Worm (Caenorhabditis elegans) whole organism, young adult: ENCODE results near the gene srt-24.
A peak's percentile ranks its signal among the peaks of the same experiment; 100 is the strongest.

Source experiments
- B0035.1 ChIP-seq: sonication (generic microtip); optimal IDR thresholded peaks from 2 replicates; lab custom pipeline; 2016; ENCODE audit warnings: missing genetic modification characterization, mild to moderate bottlenecking, missing compliant biosample characterization, missing genotype, missing genetic modification reagents
- F10E7.11 ChIP-seq: sonication (generic microtip); optimal IDR thresholded peaks from 2 replicates; lab custom pipeline; 2017; ENCODE audit warnings: mild to moderate bottlenecking, missing genetic modification characterization, moderate library complexity, missing compliant biosample characterization
- F22D6.2 ChIP-seq: sonication (generic microtip); optimal IDR thresholded peaks from 2 replicates; lab custom pipeline; 2016; ENCODE audit warnings: mild to moderate bottlenecking, missing genetic modification characterization, missing compliant biosample characterization
- F37B4.10 ChIP-seq: fragments of 200-800 bp; sonication (Bioruptor generic); IDR thresholded peaks from 2 replicates; pipeline ENCODE4 v1.3.6; 2022; ENCODE audit warnings: missing genetic modification characterization, missing compliant biosample characterization
- F52B5.7 ChIP-seq: sonication (generic microtip); optimal IDR thresholded peaks from 2 replicates; lab custom pipeline; 2016; ENCODE audit warnings: mild to moderate bottlenecking, missing genetic modification characterization, missing compliant biosample characterization
- K12H6.12 ChIP-seq: fragments of 200-800 bp; sonication (Bioruptor generic); optimal IDR thresholded peaks from 2 replicates; lab custom pipeline; 2018; ENCODE audit warnings: mild to moderate bottlenecking, missing genetic modification characterization, missing compliant biosample characterization
- T26A5.8 ChIP-seq: sonication (generic microtip); optimal IDR thresholded peaks from 2 replicates; lab custom pipeline; 2016; ENCODE audit warnings: missing genetic modification characterization, missing compliant biosample characterization
- Y53F4B.3 ChIP-seq: fragments of 200-800 bp; sonication (Bioruptor generic); IDR thresholded peaks from 2 replicates; pipeline ENCODE4 v1.3.6; 2022; ENCODE audit warnings: missing genetic modification reagents, missing genetic modification characterization, missing compliant biosample characterization
- Y56A3A.18 ChIP-seq: fragments of 200-800 bp; sonication (Bioruptor generic); IDR thresholded peaks from 2 replicates; pipeline ENCODE4 v1.3.6; 2022; ENCODE audit warnings: missing genetic modification reagents, missing genetic modification characterization, missing compliant biosample characterization
- ZK185.1 ChIP-seq: sonication (generic microtip); optimal IDR thresholded peaks from 2 replicates; lab custom pipeline; 2016; ENCODE audit warnings: mild to moderate bottlenecking, missing genetic modification characterization, missing compliant biosample characterization; ENCODE audit not compliant: poor library complexity, severe bottlenecking
- aptf-3 ChIP-seq: fragments of 200-800 bp; sonication (Bioruptor generic); IDR thresholded peaks from 2 replicates; pipeline ENCODE4 v1.3.6; 2022; ENCODE audit warnings: missing genetic modification characterization, missing compliant biosample characterization
- bed-1 ChIP-seq: fragments of 200-800 bp; sonication (Bioruptor generic); IDR thresholded peaks from 2 replicates; pipeline ENCODE4 v1.3.6; 2022; ENCODE audit warnings: missing genetic modification reagents, missing genetic modification characterization, missing compliant biosample characterization
- bed-2 ChIP-seq: fragments of 200-800 bp; sonication (Bioruptor generic); IDR thresholded peaks from 2 replicates; pipeline ENCODE4 v1.3.6; 2022; ENCODE audit warnings: missing genetic modification reagents, missing genetic modification characterization, missing compliant biosample characterization
- ceh-100 ChIP-seq: fragments of 200-800 bp; sonication (Bioruptor generic); IDR thresholded peaks from 2 replicates; pipeline ENCODE4 v1.3.6; 2022; ENCODE audit warnings: missing genetic modification reagents, missing genetic modification characterization, missing compliant biosample characterization
- ceh-91 ChIP-seq: fragments of 200-800 bp; sonication (Bioruptor generic); IDR thresholded peaks from 2 replicates; pipeline ENCODE4 v1.3.6; 2022; ENCODE audit warnings: missing genetic modification reagents, missing genetic modification characterization, missing compliant biosample characterization
- chd-7 ChIP-seq: sonication (generic microtip); optimal IDR thresholded peaks from 2 replicates; lab custom pipeline; 2016; ENCODE audit warnings: mild to moderate bottlenecking, missing genetic modification characterization, moderate library complexity, missing compliant biosample characterization
- die-1 ChIP-seq: sonication (generic microtip); optimal IDR thresholded peaks from 2 replicates; lab custom pipeline; 2016; ENCODE audit warnings: missing genotype, mild to moderate bottlenecking, missing genetic modification characterization, missing compliant biosample characterization
- dpl-1 ChIP-seq: fragments of 150-350 bp; optimal IDR thresholded peaks from 2 replicates; lab custom pipeline; 2014; ENCODE audit warnings: missing biosample characterization, missing genetic modification reagents, missing genetic modification characterization
- efl-1 ChIP-seq: fragments of 150-350 bp; optimal IDR thresholded peaks from 2 replicates; lab custom pipeline; 2014; ENCODE audit warnings: missing biosample characterization, missing genetic modification reagents, missing genetic modification characterization
- hlh-12 ChIP-seq: sonication (generic microtip); optimal IDR thresholded peaks from 2 replicates; lab custom pipeline; 2016; ENCODE audit warnings: missing genetic modification characterization, missing compliant biosample characterization
- hlh-26 ChIP-seq: fragments of 200-800 bp; sonication (Bioruptor generic); conservative IDR thresholded peaks from 2 replicates; pipeline ENCODE4 v1.3.6; 2022; ENCODE audit warnings: missing genetic modification reagents, missing genetic modification characterization, missing compliant biosample characterization
- hsf-1 ChIP-seq: fragments of 200-800 bp; sonication (Bioruptor generic); IDR thresholded peaks from 2 replicates; pipeline ENCODE4 v1.3.6; 2022; ENCODE audit warnings: missing genetic modification reagents, missing genetic modification characterization, missing compliant biosample characterization
- let-607 ChIP-seq, 2 experiments: fragments of 200-800 bp in 1 of 2; sonication (Bioruptor generic) in 1 of 2; sonication (generic microtip) in 1 of 2; optimal IDR thresholded peaks; 2 replicates each; lab custom pipeline; 2016 to 2018; ENCODE audit warnings: mild to moderate bottlenecking in 2 of 2, missing compliant biosample characterization in 2 of 2, missing genetic modification characterization in 2 of 2, moderate library complexity in 2 of 2, missing genotype in 1 of 2
- lin-26 ChIP-seq: fragments of 200-800 bp; sonication (Bioruptor generic); IDR thresholded peaks from 2 replicates; pipeline ENCODE4 v1.3.6; 2022; ENCODE audit warnings: missing genetic modification reagents, missing genetic modification characterization, missing compliant biosample characterization
- lin-35 ChIP-seq, 3 experiments: fragments of 150-350 bp in 2 of 3; sonication (generic microtip) in 1 of 3; optimal IDR thresholded peaks; 2 replicates each; lab custom pipeline; 2014 to 2018; ENCODE audit warnings: missing biosample characterization in 3 of 3, missing genetic modification characterization in 3 of 3, missing genetic modification reagents in 3 of 3
- lin-40 ChIP-seq: sonication (generic microtip); optimal IDR thresholded peaks from 2 replicates; lab custom pipeline; 2016; ENCODE audit warnings: missing genetic modification characterization, mild to moderate bottlenecking, missing compliant biosample characterization, missing genotype, missing genetic modification reagents
- lsl-1 ChIP-seq: fragments of 200-800 bp; sonication (Bioruptor generic); optimal IDR thresholded peaks from 2 replicates; lab custom pipeline; 2018; ENCODE audit warnings: mild to moderate bottlenecking, missing genetic modification characterization, moderate library complexity, missing compliant biosample characterization
- madf-6 ChIP-seq: fragments of 200-800 bp; sonication (Bioruptor generic); IDR thresholded peaks from 2 replicates; pipeline ENCODE4 v1.3.6; 2022; ENCODE audit warnings: missing genetic modification reagents, missing genetic modification characterization, missing compliant biosample characterization
- mcd-1 ChIP-seq: fragments of 200-800 bp; sonication (Bioruptor generic); IDR thresholded peaks from 2 replicates; pipeline ENCODE4 v1.3.6; 2022; ENCODE audit warnings: missing genetic modification reagents, missing genetic modification characterization, missing compliant biosample characterization
- mel-28 ChIP-seq: sonication (generic microtip); optimal IDR thresholded peaks from 2 replicates; lab custom pipeline; 2016; ENCODE audit warnings: borderline replicate concordance, mild to moderate bottlenecking, missing genetic modification characterization, missing compliant biosample characterization
- mes-4 ChIP-seq: sonication (generic microtip); optimal IDR thresholded peaks from 2 replicates; lab custom pipeline; 2016; ENCODE audit warnings: missing genotype, missing genetic modification characterization, missing compliant biosample characterization
- mxl-1 ChIP-seq: sonication (generic microtip); optimal IDR thresholded peaks from 2 replicates; lab custom pipeline; 2016; ENCODE audit warnings: missing genetic modification characterization, missing compliant biosample characterization
- nfya-1 ChIP-seq: sonication (generic microtip); optimal IDR thresholded peaks from 2 replicates; lab custom pipeline; 2017; ENCODE audit warnings: antibody characterized with exemption, missing compliant biosample characterization, missing genetic modification characterization, borderline replicate concordance; ENCODE audit not compliant: insufficient read depth
- nfya-2 ChIP-seq: fragments of 200-800 bp; sonication (Bioruptor generic); IDR thresholded peaks from 2 replicates; pipeline ENCODE4 v1.3.6; 2022; ENCODE audit warnings: missing genetic modification reagents, missing genetic modification characterization, missing compliant biosample characterization
- nfyb-1 ChIP-seq: fragments of 200-800 bp; sonication (Bioruptor generic); IDR thresholded peaks from 2 replicates; pipeline ENCODE4 v1.3.6; 2022; ENCODE audit warnings: missing genetic modification reagents, missing genetic modification characterization, missing compliant biosample characterization
- nhr-80 ChIP-seq: sonication (generic microtip); optimal IDR thresholded peaks from 2 replicates; lab custom pipeline; 2016; ENCODE audit warnings: missing genetic modification characterization, missing compliant biosample characterization
- pha-4 ChIP-seq: fragments of 150-350 bp; sonication (generic microtip); optimal IDR thresholded peaks from 2 replicates; lab custom pipeline; 2014; ENCODE audit warnings: missing biosample characterization, missing genetic modification reagents, missing genetic modification characterization
- rcor-1 ChIP-seq: fragments of 200-800 bp; sonication (Bioruptor generic); IDR thresholded peaks from 2 replicates; pipeline ENCODE4 v1.3.6; 2022; ENCODE audit warnings: missing genetic modification reagents, missing genetic modification characterization, missing compliant biosample characterization
- rec-8 ChIP-seq, 2 experiments: sonication (generic microtip); optimal IDR thresholded peaks; 2 replicates each; lab custom pipeline; 2016; ENCODE audit warnings: mild to moderate bottlenecking in 2 of 2, missing genetic modification characterization in 2 of 2, missing genetic modification reagents in 2 of 2, missing genotype in 2 of 2, missing biosample characterization in 1 of 2, missing compliant biosample characterization in 1 of 2, moderate library complexity in 1 of 2
- snpc-1.1 ChIP-seq: sonication (generic microtip); optimal IDR thresholded peaks from 2 replicates; lab custom pipeline; 2017; ENCODE audit warnings: missing genetic modification characterization, mild to moderate bottlenecking, missing compliant biosample characterization, antibody characterized with exemption, moderate library complexity, missing genotype, missing genetic modification reagents; ENCODE audit not compliant: insufficient read depth
- snpc-1.3 ChIP-seq: sonication (generic microtip); optimal IDR thresholded peaks from 2 replicates; lab custom pipeline; 2017; ENCODE audit warnings: missing genetic modification characterization, mild to moderate bottlenecking, missing compliant biosample characterization, antibody characterized with exemption, moderate library complexity, missing genotype, missing genetic modification reagents; ENCODE audit not compliant: insufficient read depth
- sptf-2 ChIP-seq: fragments of 200-800 bp; sonication (Bioruptor generic); optimal IDR thresholded peaks from 2 replicates; lab custom pipeline; 2018; ENCODE audit warnings: mild to moderate bottlenecking, missing genetic modification characterization, missing compliant biosample characterization
- tbp1 ChIP-seq: fragments of 200-800 bp; sonication (Bioruptor generic); optimal IDR thresholded peaks from 2 replicates; lab custom pipeline; 2018; ENCODE audit warnings: mild to moderate bottlenecking, missing genetic modification characterization, missing compliant biosample characterization
- xnd-1 ChIP-seq: sonication (generic microtip); optimal IDR thresholded peaks from 2 replicates; lab custom pipeline; 2016; ENCODE audit warnings: missing genotype, missing genetic modification reagents, missing genetic modification characterization, missing compliant biosample characterization
- ztf-26 ChIP-seq: sonication (generic microtip); optimal IDR thresholded peaks from 2 replicates; lab custom pipeline; 2017; ENCODE audit warnings: missing genetic modification characterization, missing compliant biosample characterization
- ztf-3 ChIP-seq: fragments of 200-800 bp; sonication (Bioruptor generic); optimal IDR thresholded peaks from 2 replicates; lab custom pipeline; 2018; ENCODE audit warnings: mild to moderate bottlenecking, missing genetic modification characterization, missing compliant biosample characterization
- ztf-6 ChIP-seq: fragments of 200-800 bp; sonication (Bioruptor generic); IDR thresholded peaks from 2 replicates; pipeline ENCODE4 v1.3.6; 2022; ENCODE audit warnings: missing genetic modification reagents, missing genetic modification characterization, missing compliant biosample characterization

The srt-24 gene

ce11 chrIV:682726-683340 lies 48.0 kb downstream of the srt-24 start (continued):
- TF ChIP-seq bed-1 (GFP tag; lab: Robert Waterston, UW) (no peak), F37B4.10 (no peak), ztf-6 (GFP tag; lab: Robert Waterston, UW) (peak; percentile 79), mel-28 (tag; lab: Kevin White, UChicago) (no peak), mcd-1 (peak; percentile 77), B0035.1 (tag; lab: Kevin White, UChicago) (peak; percentile 6), snpc-1.1 (tag; lab: Kevin White, UChicago) (peak; percentile 17), nhr-80 (tag; lab: Kevin White, UChicago) (peak; percentile 35), die-1 (tag; lab: Kevin White, UChicago) (peak; percentile 85), nfyb-1 (GFP tag; lab: Robert Waterston, UW) (peak; percentile 79), mes-4 (tag; lab: Kevin White, UChicago) (no peak), sptf-2 (GFP tag; lab: Kevin White, UChicago) (no peak), hsf-1 (GFP tag; lab: Robert Waterston, UW) (no peak), let-607 (tag; optimal IDR thresholded peaks at IDR 0.05; lab: Kevin White, UChicago) (peak in 1 of 2 experiments; percentile 5), bed-2 (GFP tag; lab: Robert Waterston, UW) (no peak), chd-7 (peak; percentile 68), hlh-12 (tag; lab: Kevin White, UChicago) (peak; percentile 26), lin-35 (GFP tag; optimal IDR thresholded peaks at IDR 0.05; lab: Kevin White, UChicago) (no peak), ztf-26 (tag; lab: Kevin White, UChicago) (peak; percentile 70), hlh-26 (GFP tag; lab: Robert Waterston, UW) (no peak), K12H6.12 (tag; lab: Kevin White, UChicago) (peak; percentile 49), Y56A3A.18 (GFP tag; lab: Robert Waterston, UW) (peak; percentile 74; the same call in 1 of the 2 replicates), lin-40 (tag; lab: Kevin White, UChicago) (no peak), snpc-1.3 (peak; percentile 26), dpl-1 (GFP tag; lab: Kevin White, UChicago) (no peak), nfya-2 (GFP tag; lab: Robert Waterston, UW) (no peak), nfya-1 (tag; lab: Kevin White, UChicago) (no peak), lin-26 (GFP tag; lab: Robert Waterston, UW) (peak; percentile 90), mxl-1 (tag; lab: Kevin White, UChicago) (peak; percentile 86), Y53F4B.3 (GFP tag; lab: Robert Waterston, UW) (peak; percentile 22; the same call in 1 of the 2 replicates), pha-4 (tag; lab: Kevin White, UChicago) (no peak), rcor-1 (GFP tag; lab: Robert Waterston, UW) (peak; percentile 73; the same call in 1 of the 2 replicates), F10E7.11 (no peak), tbp1 (GFP tag; lab: Kevin White, UChicago) (peak; percentile 97), F52B5.7 (tag; lab: Kevin White, UChicago) (peak; percentile 78), T26A5.8 (peak; percentile 29), ceh-100 (GFP tag; lab: Robert Waterston, UW) (peak; percentile 61), xnd-1 (no peak), ZK185.1 (tag; lab: Kevin White, UChicago) (peak; percentile 63), ztf-3 (peak; percentile 41), F22D6.2 (peak; percentile 20), efl-1 (GFP tag; lab: Kevin White, UChicago) (no peak), aptf-3 (GFP tag; lab: Robert Waterston, UW) (0 out of 2 replicates have a peak, but pooled peaks have one; percentile 77), lsl-1 (GFP tag; lab: Kevin White, UChicago) (peak; percentile 33), madf-6 (GFP tag; lab: Robert Waterston, UW) (peak; percentile 44; the same call in 1 of the 2 replicates), ceh-91 (no peak), rec-8 (tag; optimal IDR thresholded peaks at IDR 0.05; lab: Kevin White, UChicago) (peak; percentile 71 to 73)
